Worm (Caenorhabditis elegans): ENCODE results near the gene W07A12.8.

The W07A12.8 gene

ce11 chrII:9113759-9114158 lies 51.9 kb downstream of the W07A12.8 start (continued):
- no peak for TF ChIP-seq tlf-1 (GFP tag; optimal IDR thresholded peaks at IDR 0.05)
- no peak for TF ChIP-seq C17E4.6 (GFP tag; IDR thresholded peaks at IDR 0.05)
- TF ChIP-seq hmg-1.2 (GFP tag; IDR thresholded peaks at IDR 0.05), result peak; percentile 76
- no peak for TF ChIP-seq K12H6.12 (tag; optimal IDR thresholded peaks at IDR 0.05)
- TF ChIP-seq fkh-3 (tag; optimal IDR thresholded peaks at IDR 0.05), result no peak
- no peak for TF ChIP-seq sea-2 (GFP tag; IDR thresholded peaks at IDR 0.05)
- TF ChIP-seq lag-1 (GFP tag; IDR thresholded peaks at IDR 0.05), result no peak
- no peak for TF ChIP-seq cebp-2 (GFP tag; IDR thresholded peaks at IDR 0.05)
